Fruit fly (Drosophila melanogaster) whole organism: ENCODE results near the gene Cyp9f2.

ENCODE experiments used
- Dll ChIP-seq: fragments of >200 bp; optimal IDR thresholded peaks from 2 replicates; lab custom pipeline; 2017
- pan ChIP-seq: fragments of >200 bp; optimal IDR thresholded peaks from 2 replicates; lab custom pipeline; 2017
- psq ChIP-seq: fragments of >200 bp; optimal IDR thresholded peaks from 2 replicates; lab custom pipeline; 2017
- usp ChIP-seq: fragments of >200 bp; optimal IDR thresholded peaks from 2 replicates; lab custom pipeline; 2017; ENCODE audit warnings: missing biosample characterization, missing genetic modification characterization, mixed read lengths

DNA sequence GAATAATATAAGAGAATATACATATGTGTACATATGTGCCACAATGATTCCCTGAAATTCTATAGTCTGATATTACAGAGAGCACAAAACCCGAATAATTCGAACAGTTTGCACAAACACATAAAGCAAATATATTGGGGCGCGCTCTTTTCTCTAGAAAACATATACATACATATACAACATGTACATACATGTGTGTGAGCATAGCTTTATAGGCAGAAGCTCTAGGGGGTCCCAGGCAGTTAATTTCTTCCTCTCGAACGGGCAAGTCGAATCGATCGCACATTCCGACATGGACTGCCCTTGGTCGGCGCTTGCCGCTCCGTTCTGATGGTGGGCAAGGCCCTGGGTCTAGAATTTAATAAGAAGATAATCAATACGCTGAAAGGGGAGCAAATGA is 33.0 kb downstream of the Cyp9f2 start, which contains the start of gene GstD3:
- no peak for TF ChIP-seq Dll (lab: Kevin White, UChicago)
- no peak for TF ChIP-seq usp (GFP tag; lab: Kevin White, UChicago)
- no peak for TF ChIP-seq pan (lab: Kevin White, UChicago)
- no peak for TF ChIP-seq psq (lab: Kevin White, UChicago)
